Fruit fly (Drosophila melanogaster) whole organism, larva: ENCODE measurements around the gene CG11322.

Source experiments
- noc ChIP-seq: fragments of 200-800 bp; sonication (Bioruptor generic); optimal IDR thresholded peaks from 3 replicates; lab custom pipeline; 2019; ENCODE audit warnings: missing biosample characterization, mild to moderate bottlenecking, missing genetic modification characterization, moderate library complexity

Gene CG11322

DNA sequence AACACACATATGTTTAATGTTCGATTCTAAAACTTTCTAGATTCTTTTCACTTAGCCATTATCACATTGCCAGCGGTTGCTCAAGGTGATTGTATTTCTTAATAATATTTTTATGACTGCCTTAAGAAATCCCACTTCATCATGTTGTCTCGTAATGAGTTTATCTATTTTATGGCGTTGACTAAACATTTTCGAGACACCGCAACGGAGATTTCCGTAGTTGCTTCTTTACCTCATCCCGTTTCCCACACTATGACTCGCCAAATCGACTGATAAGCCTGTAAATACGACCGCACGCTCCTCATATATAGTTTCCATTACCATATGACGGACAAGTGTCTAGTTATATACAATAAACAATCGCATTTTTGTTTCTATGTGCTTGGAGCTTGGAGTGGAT, 26.2 kb upstream of the CG11322 start:
- peak; percentile 29 for TF ChIP-seq noc (tag; lab: Kevin White, UChicago)

dm6 chr2L:6784235-6784634, 24.8 kb upstream of the CG11322 start:
- TF ChIP-seq noc (tag; lab: Kevin White, UChicago): no peak

DNA sequence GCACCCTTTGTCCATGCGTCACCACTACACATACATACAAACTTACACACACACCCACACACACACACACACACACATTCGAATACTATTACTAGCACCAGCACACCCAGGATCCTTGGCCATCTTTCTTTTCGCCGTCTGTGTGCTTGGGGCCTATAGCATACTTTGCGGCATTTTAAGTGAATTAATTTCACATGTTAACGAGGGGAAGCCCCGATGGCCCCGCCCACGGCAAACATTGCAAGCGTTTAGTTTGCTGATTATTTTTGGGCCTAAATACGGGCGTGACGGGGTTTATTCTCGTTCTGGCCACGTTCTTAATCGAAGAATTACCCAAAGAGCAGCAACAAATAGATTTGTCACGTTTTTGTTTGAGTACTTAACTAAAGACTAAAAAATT, 24.0 kb upstream of the CG11322 start:
- TF ChIP-seq noc (tag; lab: Kevin White, UChicago): no peak

DNA sequence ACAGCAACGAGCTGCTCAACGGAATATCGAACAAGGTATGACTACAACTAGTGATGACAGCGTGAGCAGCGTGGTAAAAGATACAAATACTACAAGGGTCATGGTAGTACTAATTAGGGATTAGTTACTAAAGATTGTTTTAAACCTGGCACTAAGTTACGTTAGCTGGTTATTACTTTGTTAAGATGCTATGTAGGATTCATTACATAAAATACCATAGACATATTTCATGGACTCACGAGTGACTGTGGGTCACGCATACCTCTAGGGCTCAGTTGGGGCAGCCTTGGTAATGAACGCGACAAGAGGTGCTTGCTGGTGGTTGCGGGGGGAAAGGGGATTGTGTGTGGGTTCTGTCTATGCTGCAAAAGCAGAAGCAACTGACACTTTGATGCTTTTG, 15.4 kb upstream of the CG11322 start:
- no peak for TF ChIP-seq noc (tag; lab: Kevin White, UChicago)

DNA sequence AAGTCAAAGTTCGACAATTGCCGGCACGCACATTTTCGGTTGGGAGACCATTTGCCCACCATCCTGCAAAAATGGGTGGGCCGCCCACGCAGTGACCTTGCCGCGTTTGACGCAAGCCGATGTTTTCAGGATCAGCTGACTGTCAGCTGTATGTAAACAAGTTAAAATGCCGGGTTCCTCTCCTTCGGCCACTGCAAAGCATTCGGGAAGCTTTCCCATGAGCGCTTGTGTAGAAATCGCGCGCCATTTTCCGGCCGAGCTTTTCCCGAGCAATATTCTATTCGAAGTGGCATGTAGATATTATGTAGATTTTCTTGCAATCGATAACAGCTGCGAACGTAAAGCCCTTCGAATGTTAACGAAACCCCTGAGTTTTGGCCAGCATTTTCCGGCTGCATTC, 14.2 kb upstream of the CG11322 start, which contains the start of gene CG17378:
CG17378 (plus strand) TSS at position 397 of the 400 bp plus-strand sequence.
- TF ChIP-seq noc (tag; lab: Kevin White, UChicago): no peak

- no peak for TF ChIP-seq noc (tag; lab: Kevin White, UChicago)
Measured at dm6 chr2L:6772655-6773054, 13.2 kb upstream of the CG11322 start, which contains the start of gene LUBEL. TSS of gene LUBEL (minus strand) at chr2L:6772755.

dm6 chr2L:6751037-6751436, 8.4 kb downstream of the CG11322 start:
- no peak for TF ChIP-seq noc (tag; lab: Kevin White, UChicago)

DNA sequence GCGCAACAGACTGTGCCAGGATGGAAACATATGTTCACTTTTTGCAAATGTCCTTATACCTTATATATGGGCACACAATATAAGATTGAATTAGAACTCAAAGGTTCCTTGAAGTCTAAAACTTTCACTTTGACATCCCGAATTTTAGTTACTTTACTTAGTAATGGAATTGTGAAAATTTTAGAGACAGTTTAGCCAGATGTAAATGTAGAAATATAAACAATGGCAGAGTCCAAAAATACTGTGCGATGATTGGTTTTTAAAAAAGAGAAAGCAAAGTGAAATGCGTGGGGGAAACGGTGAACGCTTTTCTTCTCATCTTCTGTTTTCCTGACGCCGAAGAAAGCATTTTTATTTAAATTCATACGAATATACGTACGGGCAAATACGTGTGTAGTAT, 11.6 kb downstream of the CG11322 start, which contains the start of gene CG44271:
CG44271 (minus strand) TSS at position 101 of the 400 bp plus-strand sequence.
- TF ChIP-seq noc (tag; lab: Kevin White, UChicago): no peak

dm6 chr2L:6745522-6745921, 13.9 kb downstream of the CG11322 start, which contains the start of gene CG31910:
TSS of gene CG31910 (minus strand) at chr2L:6745622.
- TF ChIP-seq noc (tag; lab: Kevin White, UChicago): no peak

dm6 chr2L:6741980-6742591, 17.3 kb downstream of the CG11322 start, which contains the start of gene meng:
TSS of gene meng (plus strand) at chr2L:6742502.
- no peak for TF ChIP-seq noc (tag; lab: Kevin White, UChicago)

dm6 chr2L:6740088-6740487, 19.3 kb downstream of the CG11322 start, which contains the start of gene TTLL3A:
TSS of gene TTLL3A (minus strand) at chr2L:6740188.
- no peak for TF ChIP-seq noc (tag; lab: Kevin White, UChicago)

DNA sequence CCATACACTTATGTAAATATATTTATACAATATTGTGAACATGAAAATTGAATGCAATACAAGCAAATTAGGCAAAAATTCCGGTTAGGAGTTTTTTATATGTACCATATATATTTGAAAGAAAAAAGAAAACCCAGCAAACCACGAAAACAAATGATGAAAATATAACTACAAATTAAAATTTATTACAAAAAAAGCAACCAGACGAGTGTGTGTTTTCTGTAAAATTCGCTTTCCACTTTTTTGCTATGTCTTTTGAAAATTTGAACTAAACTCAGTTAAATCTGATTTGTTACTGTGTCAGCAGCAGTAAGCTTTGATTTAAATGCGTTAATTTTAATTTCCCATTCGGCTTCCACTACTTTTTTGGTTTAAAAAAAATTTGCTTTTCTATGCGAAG, 26.9 kb downstream of the CG11322 start, which contains the start of gene TTLL3B:
TTLL3B (plus strand) TSS at position 301 of the 400 bp plus-strand sequence.
- no peak for TF ChIP-seq noc (tag; lab: Kevin White, UChicago)

DNA sequence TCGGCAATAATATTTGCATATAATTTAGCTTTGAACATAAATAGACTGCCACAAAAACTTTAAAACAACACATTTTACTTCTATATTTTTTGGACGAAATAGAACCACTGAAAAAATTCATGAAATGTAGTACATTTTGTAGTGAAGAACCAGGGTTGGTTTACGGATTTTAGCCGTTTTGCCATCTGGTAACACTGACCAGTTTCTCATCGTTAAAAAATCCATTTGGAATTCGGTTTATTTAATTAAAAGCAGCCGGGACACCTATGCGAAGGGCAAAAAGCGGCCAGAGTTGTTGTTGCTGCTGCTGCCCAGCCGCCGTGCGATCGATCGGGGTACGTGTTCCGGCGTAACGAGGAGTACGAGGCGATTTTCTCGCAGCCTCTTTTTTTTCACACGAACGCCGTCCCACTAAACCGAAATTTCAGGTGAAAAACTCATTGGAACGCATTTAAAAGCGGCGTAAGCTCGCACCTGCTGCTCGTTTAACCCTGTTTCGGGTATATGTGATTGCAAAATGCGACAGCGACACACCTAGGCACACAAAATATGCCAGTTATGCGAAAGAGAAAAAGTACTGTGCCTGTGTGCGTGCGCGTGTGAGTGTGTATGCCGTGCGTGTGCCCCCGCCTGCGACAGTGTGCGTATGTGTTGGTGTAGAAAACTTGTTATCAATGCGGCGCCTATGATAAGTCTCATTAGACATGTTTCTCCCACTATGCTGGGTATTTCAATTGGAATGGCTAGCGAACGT, 35.5 kb downstream of the CG11322 start, which contains the start of gene Liprin-alpha:
Liprin-alpha (plus strand) TSS at position 154 of the 754 bp plus-strand sequence.
- no peak for TF ChIP-seq noc (tag; lab: Kevin White, UChicago)

DNA sequence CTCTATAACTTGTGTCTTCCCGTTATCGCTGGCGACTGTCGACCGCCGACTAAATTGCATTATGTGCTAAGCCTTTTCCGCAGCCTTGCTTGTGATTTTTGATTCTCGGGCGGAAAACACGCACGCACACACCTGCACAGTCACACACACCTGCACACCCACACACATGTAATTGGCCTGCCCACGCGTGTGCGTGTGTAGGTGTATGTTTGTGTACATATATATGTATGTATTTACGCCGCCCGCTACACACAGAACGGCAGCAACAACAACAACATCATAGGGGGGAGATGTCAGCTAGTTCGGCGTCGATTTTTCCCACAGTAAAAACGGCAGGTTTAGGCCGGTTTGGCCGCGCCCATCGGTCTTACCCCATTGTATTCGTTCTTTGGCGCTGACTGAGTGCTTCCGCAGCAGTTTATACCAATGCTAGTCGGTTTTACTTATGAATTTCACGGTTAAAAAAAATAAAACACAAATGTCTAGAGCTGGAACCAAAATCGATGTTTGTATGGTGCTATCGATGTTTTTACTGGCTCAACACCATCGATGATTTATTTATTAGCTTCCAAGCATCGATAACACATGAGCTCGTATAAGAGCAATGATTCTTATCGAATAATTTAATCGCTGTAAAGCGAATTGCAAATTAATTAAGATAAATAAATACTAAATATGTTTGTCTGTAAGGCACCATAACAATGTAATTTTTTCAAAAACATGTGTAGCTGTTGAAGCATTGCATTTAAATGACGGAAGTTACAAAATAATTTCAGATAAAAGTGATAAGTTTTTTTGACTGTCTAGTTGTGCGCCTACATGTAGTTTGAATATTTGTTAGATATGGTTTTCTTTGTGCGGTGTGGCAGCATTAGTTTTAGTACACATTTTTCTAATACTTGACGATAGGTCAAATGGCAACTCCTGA, 36.3 kb downstream of the CG11322 start, which contains the start of gene homer:
homer (minus strand) TSS at position 538 of the 928 bp plus-strand sequence.
- no peak for TF ChIP-seq noc (tag; lab: Kevin White, UChicago)

DNA sequence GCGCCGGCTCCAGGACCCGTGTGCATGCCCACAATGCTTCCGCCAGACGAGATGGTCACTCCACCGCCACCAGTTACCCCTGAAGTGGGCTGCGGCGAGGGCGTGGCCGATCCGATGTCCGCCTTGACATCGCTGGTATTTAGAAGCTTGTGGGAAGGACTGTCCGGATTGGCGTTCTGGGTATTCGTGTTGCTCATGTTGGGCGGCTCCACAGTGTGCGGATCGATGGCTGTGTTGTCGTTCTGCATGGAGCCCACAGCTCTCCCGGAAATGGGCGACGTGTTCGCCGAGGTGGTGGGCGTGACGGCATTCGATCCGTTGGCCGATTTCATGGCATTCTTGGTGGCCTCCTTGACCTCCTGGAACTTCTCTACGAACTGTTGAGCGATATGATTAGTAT, 37.7 kb downstream of the CG11322 start:
- TF ChIP-seq noc (tag; lab: Kevin White, UChicago): no peak
